Fruit fly (Drosophila melanogaster) whole organism, prepupa: ENCODE results near the gene Obp99c.

Source experiments
- CG10631 ChIP-seq: fragments of 200-800 bp; sonication (Bioruptor generic); optimal IDR thresholded peaks from 2 replicates; lab custom pipeline; 2016; ENCODE audit warnings: missing biosample characterization, missing genetic modification characterization
- CG6163 ChIP-seq: fragments of 200-800 bp; sonication (Bioruptor generic); IDR thresholded peaks from 3 replicates; pipeline ENCODE4 v1.3.6; 2022; ENCODE audit warnings: missing biosample characterization, missing genetic modification characterization
- CG8632 ChIP-seq: fragments of 200-800 bp; sonication (Bioruptor generic); optimal IDR thresholded peaks from 3 replicates; lab custom pipeline; 2016; ENCODE audit warnings: missing biosample characterization, missing genetic modification characterization
- Met ChIP-seq: fragments of 200-800 bp; sonication (Bioruptor generic); optimal IDR thresholded peaks from 3 replicates; lab custom pipeline; 2016; ENCODE audit warnings: missing biosample characterization, missing genetic modification characterization
- OdsH ChIP-seq: fragments of 200-800 bp; sonication (Bioruptor generic); optimal IDR thresholded peaks from 3 replicates; lab custom pipeline; 2016; ENCODE audit warnings: missing biosample characterization, missing genetic modification characterization
- achi ChIP-seq: fragments of 200-800 bp; sonication (Bioruptor generic); optimal IDR thresholded peaks from 3 replicates; lab custom pipeline; 2016; ENCODE audit warnings: missing biosample characterization, missing genetic modification characterization
- dac ChIP-seq: fragments of 200-800 bp; sonication (Bioruptor generic); optimal IDR thresholded peaks from 2 replicates; lab custom pipeline; 2017; ENCODE audit warnings: missing biosample characterization, mild to moderate bottlenecking, missing genetic modification characterization

dm6 chr3R:29659950-29660349, 29.2 kb downstream of the Obp99c start, which contains the start of gene Dop1R2:
- TF ChIP-seq OdsH (no peak), dac (no peak), CG10631 (GFP tag; lab: Kevin White, UChicago) (no peak), achi (GFP tag; lab: Kevin White, UChicago) (no peak), Met (GFP tag; lab: Kevin White, UChicago) (no peak), CG8632 (GFP tag; lab: Kevin White, UChicago) (no peak), CG6163 (no peak)
